1 fruit fly cellular context compared by ENCODE assay signal in the genomic region with DNA sequence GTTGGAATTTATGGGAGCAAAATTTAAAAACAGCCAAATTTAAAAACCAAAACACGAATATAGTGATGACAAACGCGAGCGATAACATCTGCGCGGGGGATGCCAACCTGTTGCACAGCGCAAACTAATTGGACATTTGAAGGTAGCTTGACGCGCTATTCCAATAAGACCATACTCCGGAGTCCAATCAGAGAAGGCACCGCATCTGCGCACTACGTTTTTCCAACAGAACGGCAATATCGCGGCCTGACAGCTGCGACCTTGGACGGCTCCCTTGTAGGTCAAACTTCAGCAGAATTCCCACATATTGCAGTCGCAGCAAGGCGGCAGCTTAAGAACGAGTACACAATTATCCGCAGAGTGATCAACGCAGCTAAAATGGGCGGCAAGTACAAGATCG.
TF ChIP-seq lines count a peak whose summit lies in the region.

A gene (minus strand): TSS at position 101 of the 400 bp plus-strand sequence.
A gene (plus strand): TSS at position 177 of the 400 bp plus-strand sequence.

TF ChIP-seq in whole organism, embryonic, 481 proteins besides CTCF, POLR2A, EP300 and RAD21 (continued from another document and continues in another):
- TF ChIP-seq p53 (GFP tag; optimal IDR thresholded peaks at IDR 0.05; lab: Kevin White, UChicago) (peak; percentile 41), Aef1 (GFP tag; IDR thresholded peaks at IDR 0.05; lab: Robert Waterston, UW) (peak; percentile 21; the same call in 1 of the 3 replicates), unpg (GFP tag; optimal IDR thresholded peaks at IDR 0.05; lab: Kevin White, UChicago) (no peak), CG43689 (GFP tag; IDR thresholded peaks at IDR 0.05; lab: Robert Waterston, UW) (no peak), sima (GFP tag; optimal IDR thresholded peaks at IDR 0.05; lab: Kevin White, UChicago) (no peak), CG12155 (GFP tag; optimal IDR thresholded peaks at IDR 0.05; lab: Kevin White, UChicago) (peak; percentile 57), klu (GFP tag; IDR thresholded peaks at IDR 0.05; lab: Robert Waterston, UW) (no peak), CG1529 (GFP tag; optimal IDR thresholded peaks at IDR 0.05; lab: Kevin White, UChicago) (no peak), Deaf1 (tag; optimal IDR thresholded peaks at IDR 0.05; lab: Kevin White, UChicago) (no peak), dm (GFP tag; optimal IDR thresholded peaks at IDR 0.05; lab: Kevin White, UChicago) (peak; percentile 51), Doc2 (GFP tag; IDR thresholded peaks at IDR 0.05; lab: Robert Waterston, UW) (no peak), CG42726 (GFP tag; IDR thresholded peaks at IDR 0.05; lab: Robert Waterston, UW; ENCODE audit: partially characterized antibody) (peak; percentile 27; the same call in 1 of the 2 replicates), CG12299 (tag; optimal IDR thresholded peaks at IDR 0.05; lab: Kevin White, UChicago) (no peak), bsh (GFP tag; optimal IDR thresholded peaks at IDR 0.05; lab: Kevin White, UChicago) (no peak), CG12769 (tag; optimal IDR thresholded peaks at IDR 0.05; lab: Kevin White, UChicago) (no peak), MBD-R2 (GFP tag; IDR thresholded peaks at IDR 0.05; lab: Robert Waterston, UW) (peak; percentile 95), CG15011 (GFP tag; optimal IDR thresholded peaks at IDR 0.05; lab: Kevin White, UChicago) (no peak), CG32767 (GFP tag; IDR thresholded peaks at IDR 0.05; lab: Robert Waterston, UW) (0 out of 2 replicates have a peak, but pooled peaks have one; percentile 30), CG4328 (GFP tag; optimal IDR thresholded peaks at IDR 0.05; lab: Kevin White, UChicago) (no peak), CG14050 (GFP tag; IDR thresholded peaks at IDR 0.05; lab: Robert Waterston, UW) (no peak), pzg (GFP tag; optimal IDR thresholded peaks at IDR 0.05; lab: Kevin White, UChicago) (peak; percentile 98), CG30403 (GFP tag; optimal IDR thresholded peaks at IDR 0.05; lab: Kevin White, UChicago) (peak; percentile 50), disco-r (GFP tag; optimal IDR thresholded peaks at IDR 0.05; lab: Kevin White, UChicago) (no peak), CG11560 (tag; IDR thresholded peaks at IDR 0.05; lab: Robert Waterston, UW) (no peak), CG7271 (tag; optimal IDR thresholded peaks at IDR 0.05; lab: Kevin White, UChicago) (no peak), HHEX (GFP tag; optimal IDR thresholded peaks at IDR 0.05; lab: Kevin White, UChicago) (no peak), bbx (GFP tag; IDR thresholded peaks at IDR 0.05; lab: Robert Waterston, UW; ENCODE audit: partially characterized antibody) (peak; percentile 55; the same call in 1 of the 2 replicates), kni (GFP tag; optimal IDR thresholded peaks at IDR 0.05; lab: Kevin White, UChicago) (peak; percentile 12), CG10979 (tag; optimal IDR thresholded peaks at IDR 0.05; lab: Kevin White, UChicago) (no peak), fd3F (GFP tag; optimal IDR thresholded peaks at IDR 0.05; lab: Kevin White, UChicago) (no peak), H15 (GFP tag; IDR thresholded peaks at IDR 0.05; lab: Robert Waterston, UW) (no peak), kah (GFP tag; optimal IDR thresholded peaks at IDR 0.05; lab: Kevin White, UChicago) (peak; percentile 82), CG8478 (optimal IDR thresholded peaks at IDR 0.05; lab: Kevin White, UChicago) (peak; percentile 20), Neu2 (GFP tag; optimal IDR thresholded peaks at IDR 0.05; lab: Kevin White, UChicago; ENCODE audit: borderline replicate concordance) (no peak), Ptx1 (GFP tag; IDR thresholded peaks at IDR 0.05; lab: Robert Waterston, UW) (peak; percentile 60), lov (optimal IDR thresholded peaks at IDR 0.05; lab: Kevin White, UChicago) (no peak), lov (GFP tag; IDR thresholded peaks at IDR 0.05; lab: Robert Waterston, UW) (no peak), CG16815 (GFP tag; optimal IDR thresholded peaks at IDR 0.05; lab: Kevin White, UChicago) (no peak), CG16779 (GFP tag; IDR thresholded peaks at IDR 0.05; lab: Robert Waterston, UW) (no peak), ase (GFP tag; IDR thresholded peaks at IDR 0.05; lab: Robert Waterston, UW) (peak; percentile 53; the same call in 1 of the 3 replicates), CG10321 (GFP tag; IDR thresholded peaks at IDR 0.05; lab: Robert Waterston, UW) (no peak), Ets65A (GFP tag; lab: Kevin White, UChicago) (no peak), CG13296 (GFP tag; optimal IDR thresholded peaks at IDR 0.05; lab: Kevin White, UChicago) (no peak), rib (GFP tag; IDR thresholded peaks at IDR 0.05; lab: Robert Waterston, UW) (peak; percentile 58), ERR (GFP tag; optimal IDR thresholded peaks at IDR 0.05; lab: Kevin White, UChicago) (peak; percentile 100), vfl (GFP tag; optimal IDR thresholded peaks at IDR 0.05; lab: Kevin White, UChicago) (peak; percentile 8), CG6765 (GFP tag; optimal IDR thresholded peaks at IDR 0.05; lab: Kevin White, UChicago) (no peak), MESR4 (GFP tag; optimal IDR thresholded peaks at IDR 0.05; lab: Kevin White, UChicago) (peak; percentile 88), Hey (tag; optimal IDR thresholded peaks at IDR 0.05; lab: Kevin White, UChicago) (no peak), Scr (GFP tag; IDR thresholded peaks at IDR 0.05; lab: Robert Waterston, UW; ENCODE audit: partially characterized antibody) (peak; percentile 58), CG18011 (GFP tag; optimal IDR thresholded peaks at IDR 0.05; lab: Kevin White, UChicago) (peak; percentile 14), CG8765 (GFP tag; IDR thresholded peaks at IDR 0.05; lab: Robert Waterston, UW) (0 out of 2 replicates have a peak, but pooled peaks have one; percentile 34), CG16863 (GFP tag; optimal IDR thresholded peaks at IDR 0.05; lab: Kevin White, UChicago) (peak; percentile 25), CG11456 (GFP tag; IDR thresholded peaks at IDR 0.05; lab: Robert Waterston, UW) (peak; percentile 68; the same call in 2 of the 3 replicates), CG7357 (GFP tag; IDR thresholded peaks at IDR 0.05; lab: Robert Waterston, UW) (no peak), stc (GFP tag; IDR thresholded peaks at IDR 0.05; lab: Robert Waterston, UW) (peak; percentile 51; the same call in 1 of the 2 replicates), CG7372 (GFP tag; IDR thresholded peaks at IDR 0.05; lab: Robert Waterston, UW) (no peak; the same call in 1 of the 2 replicates), GATAe (GFP tag; conservative IDR thresholded peaks at IDR 0.05; lab: Robert Waterston, UW) (no peak), Adf1 (GFP tag; IDR thresholded peaks at IDR 0.05; lab: Robert Waterston, UW) (peak; percentile 65; the same call in 1 of the 2 replicates), CG12236 (GFP tag; optimal IDR thresholded peaks at IDR 0.05; lab: Kevin White, UChicago) (no peak), kay (GFP tag; optimal IDR thresholded peaks at IDR 0.05; lab: Kevin White, UChicago) (peak; percentile 20), cg (GFP tag; optimal IDR thresholded peaks at IDR 0.05; lab: Kevin White, UChicago) (no peak), D19A (tag; optimal IDR thresholded peaks at IDR 0.05; lab: Kevin White, UChicago) (no peak), Ravus (GFP tag; IDR thresholded peaks at IDR 0.05; lab: Robert Waterston, UW) (no peak), wdn (GFP tag; IDR thresholded peaks at IDR 0.05; lab: Robert Waterston, UW) (peak; percentile 41; the same call in 1 of the 2 replicates), wor (GFP tag; IDR thresholded peaks at IDR 0.05; lab: Robert Waterston, UW) (no peak), Jarid2 (GFP tag; optimal IDR thresholded peaks at IDR 0.05; lab: Kevin White, UChicago) (no peak), Dip3 (GFP tag; optimal IDR thresholded peaks at IDR 0.05; lab: Kevin White, UChicago) (peak; percentile 5), CG17912 (GFP tag; optimal IDR thresholded peaks at IDR 0.05; lab: Kevin White, UChicago) (no peak), CG13123 (GFP tag; optimal IDR thresholded peaks at IDR 0.05; lab: Kevin White, UChicago) (no peak), pita (GFP tag; optimal IDR thresholded peaks at IDR 0.05; lab: Kevin White, UChicago) (no peak), crp (GFP tag; optimal IDR thresholded peaks at IDR 0.05; lab: Kevin White, UChicago) (peak in 1 of 2 experiments; percentile 73), CG14965 (GFP tag; optimal IDR thresholded peaks at IDR 0.05; lab: Kevin White, UChicago; ENCODE audit: borderline replicate concordance) (no peak), ac (GFP tag; optimal IDR thresholded peaks at IDR 0.05; lab: Kevin White, UChicago) (no peak), Antp (GFP tag; optimal IDR thresholded peaks at IDR 0.05; lab: Kevin White, UChicago) (peak; percentile 78), ftz-f1 (GFP tag; optimal IDR thresholded peaks at IDR 0.05; lab: Kevin White, UChicago) (peak; percentile 100), ab (GFP tag; optimal IDR thresholded peaks at IDR 0.05; lab: Kevin White, UChicago) (no peak), D19B (GFP tag; optimal IDR thresholded peaks at IDR 0.05; lab: Kevin White, UChicago) (no peak), pan (optimal IDR thresholded peaks at IDR 0.05; lab: Kevin White, UChicago) (no peak), pan (GFP tag; optimal IDR thresholded peaks at IDR 0.05 in 1 of 2, IDR thresholded peaks at IDR 0.05 in 1 of 2) (peak in 1 of 2 experiments; percentile 39), al (GFP tag; IDR thresholded peaks at IDR 0.05; lab: Robert Waterston, UW) (peak; percentile 51), CG1233 (GFP tag; optimal IDR thresholded peaks at IDR 0.05; lab: Kevin White, UChicago) (no peak), Side (GFP tag; optimal IDR thresholded peaks at IDR 0.05; lab: Kevin White, UChicago) (peak; percentile 22), CG18262 (tag; optimal IDR thresholded peaks at IDR 0.05; lab: Kevin White, UChicago) (no peak), Hmr (GFP tag; optimal IDR thresholded peaks at IDR 0.05; lab: Kevin White, UChicago) (peak; percentile 73), jigr1 (GFP tag; IDR thresholded peaks at IDR 0.05; lab: Robert Waterston, UW) (no peak), h (optimal IDR thresholded peaks at IDR 0.05; lab: Kevin White, UChicago) (no peak), Bgb (GFP tag; IDR thresholded peaks at IDR 0.05; lab: Robert Waterston, UW; ENCODE audit: partially characterized antibody) (peak; percentile 62; the same call in 1 of the 2 replicates), fd102C (GFP tag; optimal IDR thresholded peaks at IDR 0.05; lab: Kevin White, UChicago) (no peak), Hsf (GFP tag; optimal IDR thresholded peaks at IDR 0.05; lab: Kevin White, UChicago) (peak; percentile 35), CG11723 (GFP tag; optimal IDR thresholded peaks at IDR 0.05; lab: Kevin White, UChicago) (no peak), CG3163 (GFP tag; optimal IDR thresholded peaks at IDR 0.05; lab: Kevin White, UChicago) (peak; percentile 50), slp2 (GFP tag; optimal IDR thresholded peaks at IDR 0.05; lab: Kevin White, UChicago) (no peak), tin (GFP tag; optimal IDR thresholded peaks at IDR 0.05; lab: Kevin White, UChicago) (peak; percentile 45), Dek (tag; optimal IDR thresholded peaks at IDR 0.05; lab: Kevin White, UChicago) (no peak), Ets97D (GFP tag; optimal IDR thresholded peaks at IDR 0.05; lab: Kevin White, UChicago) (peak; percentile 96), MTF-1 (GFP tag; optimal IDR thresholded peaks at IDR 0.05; lab: Kevin White, UChicago; ENCODE audit: borderline replicate concordance) (peak; percentile 45), bigmax (GFP tag; optimal IDR thresholded peaks at IDR 0.05; lab: Kevin White, UChicago) (peak; percentile 4), CG14014 (GFP tag; IDR thresholded peaks at IDR 0.05; lab: Robert Waterston, UW) (peak; percentile 23; the same call in 1 of the 2 replicates), unc-4 (GFP tag; IDR thresholded peaks at IDR 0.05; lab: Robert Waterston, UW; ENCODE audit: partially characterized antibody) (peak; percentile 65), odd (GFP tag; optimal IDR thresholded peaks at IDR 0.05; lab: Kevin White, UChicago) (no peak), chn (GFP tag; optimal IDR thresholded peaks at IDR 0.05; lab: Kevin White, UChicago) (peak; percentile 73), CG11093 (GFP tag; IDR thresholded peaks at IDR 0.05; lab: Robert Waterston, UW) (no peak), Dip2 (GFP tag; IDR thresholded peaks at IDR 0.05; lab: Robert Waterston, UW) (no peak), Doc3 (GFP tag; IDR thresholded peaks at IDR 0.05; lab: Robert Waterston, UW; ENCODE audit: partially characterized antibody) (no peak), NFAT (GFP tag; IDR thresholded peaks at IDR 0.05; lab: Robert Waterston, UW) (peak; percentile 56; the same call in 1 of the 2 replicates), zf30C (GFP tag; optimal IDR thresholded peaks at IDR 0.05; lab: Kevin White, UChicago) (no peak), CG15269 (tag; optimal IDR thresholded peaks at IDR 0.05; lab: Kevin White, UChicago) (no peak), ssp (GFP tag; IDR thresholded peaks at IDR 0.05; lab: Robert Waterston, UW) (peak; percentile 35; the same call in 1 of the 2 replicates), Poxn (GFP tag; IDR thresholded peaks at IDR 0.05; lab: Robert Waterston, UW) (no peak), Hr39 (optimal IDR thresholded peaks at IDR 0.05; lab: Kevin White, UChicago) (no peak), CG12744 (GFP tag; optimal IDR thresholded peaks at IDR 0.05; lab: Kevin White, UChicago) (peak; percentile 23), E2f1 (GFP tag; IDR thresholded peaks at IDR 0.05; lab: Robert Waterston, UW) (peak; percentile 49), CG6683 (GFP tag; optimal IDR thresholded peaks at IDR 0.05; lab: Kevin White, UChicago) (no peak), Atf3 (GFP tag; optimal IDR thresholded peaks at IDR 0.05; lab: Kevin White, UChicago) (no peak), ems (GFP tag; optimal IDR thresholded peaks at IDR 0.05; lab: Kevin White, UChicago) (no peak), peb (GFP tag; IDR thresholded peaks at IDR 0.05; lab: Robert Waterston, UW) (0 out of 2 replicates have a peak, but pooled peaks have one; percentile 20), scrt (GFP tag; optimal IDR thresholded peaks at IDR 0.05; lab: Kevin White, UChicago) (peak; percentile 62), Dfd (GFP tag; optimal IDR thresholded peaks at IDR 0.05; lab: Kevin White, UChicago) (no peak), CG17186 (GFP tag; optimal IDR thresholded peaks at IDR 0.05; lab: Kevin White, UChicago) (peak; percentile 92), jing (GFP tag; optimal IDR thresholded peaks at IDR 0.05; lab: Kevin White, UChicago) (no peak), ro (GFP tag; IDR thresholded peaks at IDR 0.05; lab: Robert Waterston, UW) (no peak), caup (GFP tag; optimal IDR thresholded peaks at IDR 0.05; lab: Kevin White, UChicago; ENCODE audit: severe bottlenecking) (peak; percentile 44), dysf (GFP tag; IDR thresholded peaks at IDR 0.05; lab: Robert Waterston, UW) (no peak), Tbp (GFP tag; optimal IDR thresholded peaks at IDR 0.05; lab: Kevin White, UChicago) (no peak), slbo (GFP tag; IDR thresholded peaks at IDR 0.05; lab: Robert Waterston, UW) (peak; percentile 74)
